Worm (Caenorhabditis elegans) whole organism, late embryonic: ENCODE data around the gene mrps-17.

Experiments
- C38D4.7 ChIP-seq: fragments of 200-800 bp; sonication (Bioruptor generic); optimal IDR thresholded peaks from 2 replicates; lab custom pipeline; 2018; ENCODE audit warnings: mild to moderate bottlenecking, missing genetic modification characterization, moderate library complexity, missing compliant biosample characterization
- ama-1 ChIP-seq: fragments of 150-350 bp; optimal IDR thresholded peaks from 2 replicates; lab custom pipeline; 2014
- ceh-19 ChIP-seq: fragments of 200-800 bp; sonication (Bioruptor generic); optimal IDR thresholded peaks from 2 replicates; lab custom pipeline; 2018; ENCODE audit warnings: mild to moderate bottlenecking, missing genetic modification characterization, missing compliant biosample characterization
- ceh-9 ChIP-seq: sonication (generic microtip); optimal IDR thresholded peaks from 2 replicates; lab custom pipeline; 2016; ENCODE audit warnings: mild to moderate bottlenecking, missing genetic modification characterization, inconsistent platforms, missing compliant biosample characterization
- ets-4 ChIP-seq: sonication (generic microtip); optimal IDR thresholded peaks from 2 replicates; lab custom pipeline; 2016; ENCODE audit warnings: missing genetic modification characterization, missing compliant biosample characterization
- hlh-13 ChIP-seq: fragments of 200-800 bp; sonication (Bioruptor generic); optimal IDR thresholded peaks from 2 replicates; lab custom pipeline; 2018; ENCODE audit warnings: mild to moderate bottlenecking, missing genetic modification characterization, missing compliant biosample characterization
- hlh-30 ChIP-seq: sonication (generic microtip); optimal IDR thresholded peaks from 2 replicates; lab custom pipeline; 2017; ENCODE audit warnings: antibody characterized with exemption, missing genetic modification characterization, missing compliant biosample characterization; ENCODE audit not compliant: insufficient read depth
- lim-6 ChIP-seq: sonication (generic microtip); optimal IDR thresholded peaks from 2 replicates; lab custom pipeline; 2016; ENCODE audit warnings: missing genetic modification characterization, missing compliant biosample characterization
- pqm-1 ChIP-seq: sonication (generic microtip); optimal IDR thresholded peaks from 2 replicates; lab custom pipeline; 2016; ENCODE audit warnings: missing genetic modification characterization, missing compliant biosample characterization
- rnt-1 ChIP-seq: sonication (generic microtip); optimal IDR thresholded peaks from 2 replicates; lab custom pipeline; 2016; ENCODE audit warnings: missing genetic modification characterization, missing compliant biosample characterization

ce11 chrIII:6395706-6396232 is 35.8 kb downstream of the mrps-17 start, which contains the start of gene oatr-1:
- no peak for TF ChIP-seq ceh-9 (tag; lab: Kevin White, UChicago)
- TF ChIP-seq pqm-1 = no peak
- TF ChIP-seq ama-1 = no peak
- no peak for TF ChIP-seq C38D4.7 (GFP tag; lab: Kevin White, UChicago)
- no peak for TF ChIP-seq rnt-1
- TF ChIP-seq hlh-30 = no peak
- no peak for TF ChIP-seq ets-4
- no peak for TF ChIP-seq ceh-19 (GFP tag; lab: Kevin White, UChicago)
- no peak for TF ChIP-seq lim-6 (tag; lab: Kevin White, UChicago)
- no peak for TF ChIP-seq hlh-13 (GFP tag; lab: Kevin White, UChicago)
